Fruit fly (Drosophila melanogaster): Measurements from ENCODE around the gene CG7560.
A peak's percentile ranks its signal among the peaks of the same experiment; 100 is the strongest.

Gene CG7560

DNA sequence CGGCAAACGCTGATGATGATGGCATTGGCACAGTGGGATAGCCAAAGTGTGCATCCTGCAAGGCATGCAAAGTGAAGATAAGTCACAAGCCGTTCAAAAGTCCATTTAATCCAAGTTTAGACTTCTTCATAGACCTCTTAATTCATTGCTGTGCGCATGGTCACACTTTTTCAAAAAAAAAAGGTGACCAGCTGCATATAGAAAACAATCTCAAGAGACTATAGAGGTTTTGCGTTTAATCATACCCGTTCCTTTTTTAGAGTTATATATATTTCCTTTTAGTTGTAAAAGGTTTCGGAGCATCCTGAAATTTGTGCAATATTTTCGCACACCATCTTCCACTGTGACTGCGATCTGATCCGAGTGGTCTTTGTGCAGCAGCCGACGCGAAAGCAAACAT lies 10.5 kb upstream of the CG7560 start (continued):
- TF ChIP-seq Dfd (GFP tag; optimal IDR thresholded peaks at IDR 0.05) = no peak
- TF ChIP-seq rib (GFP tag; IDR thresholded peaks at IDR 0.05) = no peak
- no peak for TF ChIP-seq CG13424 (tag; optimal IDR thresholded peaks at IDR 0.05)
- TF ChIP-seq CG8388 (GFP tag; optimal IDR thresholded peaks at IDR 0.05) = peak; percentile 38
- TF ChIP-seq jigr1 (GFP tag; IDR thresholded peaks at IDR 0.05) = no peak
- peak; percentile 22 for TF ChIP-seq slp2 (GFP tag; optimal IDR thresholded peaks at IDR 0.05)
- TF ChIP-seq grau (tag; optimal IDR thresholded peaks at IDR 0.05) = peak; percentile 9
- no peak for TF ChIP-seq E2f1 (GFP tag; IDR thresholded peaks at IDR 0.05)
- no peak for TF ChIP-seq HmgZ (tag; optimal IDR thresholded peaks at IDR 0.05)
- TF ChIP-seq nau (GFP tag; optimal IDR thresholded peaks at IDR 0.05) = no peak
- TF ChIP-seq CG12744 (GFP tag; optimal IDR thresholded peaks at IDR 0.05) = peak; percentile 1
- TF ChIP-seq twi (tag; optimal IDR thresholded peaks at IDR 0.05) = no peak
- no peak for TF ChIP-seq CG11093 (GFP tag; IDR thresholded peaks at IDR 0.05)
- TF ChIP-seq zen (tag; optimal IDR thresholded peaks at IDR 0.05) = no peak
- peak; percentile 29; the same call in 1 of the 2 replicates for TF ChIP-seq CG4404 (GFP tag; IDR thresholded peaks at IDR 0.05)
- no peak for TF ChIP-seq Sox102F (GFP tag; optimal IDR thresholded peaks at IDR 0.05)
- TF ChIP-seq CG1603 (tag; optimal IDR thresholded peaks at IDR 0.05) = no peak
- TF ChIP-seq CG15011 (GFP tag; optimal IDR thresholded peaks at IDR 0.05) = no peak
- TF ChIP-seq gsb-n (tag; optimal IDR thresholded peaks at IDR 0.05) = no peak
- no peak for TF ChIP-seq E2f2 (GFP tag; IDR thresholded peaks at IDR 0.05)
- no peak for TF ChIP-seq eyg (GFP tag; optimal IDR thresholded peaks at IDR 0.05)
- no peak for TF ChIP-seq Awh (GFP tag; IDR thresholded peaks at IDR 0.05)
- no peak for TF ChIP-seq CG10366 (GFP tag; IDR thresholded peaks at IDR 0.05)
- TF ChIP-seq fd102C (GFP tag; optimal IDR thresholded peaks at IDR 0.05) = no peak
- no peak for TF ChIP-seq zfh1 (GFP tag; IDR thresholded peaks at IDR 0.05)
- no peak for TF ChIP-seq CG30431 (GFP tag; optimal IDR thresholded peaks at IDR 0.05)
- no peak for TF ChIP-seq HHEX (GFP tag; optimal IDR thresholded peaks at IDR 0.05)
- TF ChIP-seq Myb (GFP tag; optimal IDR thresholded peaks at IDR 0.05) = no peak
- no peak for TF ChIP-seq lab (GFP tag; optimal IDR thresholded peaks at IDR 0.05)
- TF ChIP-seq tap (tag; optimal IDR thresholded peaks at IDR 0.05) = no peak
- TF ChIP-seq CG13624 (GFP tag; optimal IDR thresholded peaks at IDR 0.05) = no peak
- TF ChIP-seq Mrtf (GFP tag; IDR thresholded peaks at IDR 0.05) = no peak
- TF ChIP-seq pb (GFP tag; optimal IDR thresholded peaks at IDR 0.05) = no peak
- no peak for TF ChIP-seq CG7928 (GFP tag; optimal IDR thresholded peaks at IDR 0.05)
- no peak for TF ChIP-seq luna (GFP tag; optimal IDR thresholded peaks at IDR 0.05)
- TF ChIP-seq sens (GFP tag) = peak; percentile 84
- no peak for TF ChIP-seq CG18619 (GFP tag; optimal IDR thresholded peaks at IDR 0.05)
- TF ChIP-seq Neu2 (GFP tag; optimal IDR thresholded peaks at IDR 0.05; ENCODE audit: borderline replicate concordance) = no peak
- TF ChIP-seq gem (tag; optimal IDR thresholded peaks at IDR 0.05) = peak; percentile 56
- peak in 1 of 3 experiments; percentile 57 for TF ChIP-seq lola (GFP tag; optimal IDR thresholded peaks at IDR 0.05)
- no peak for TF ChIP-seq NfI (GFP tag; optimal IDR thresholded peaks at IDR 0.05)
- TF ChIP-seq CG13775 (GFP tag; optimal IDR thresholded peaks at IDR 0.05) = no peak
- TF ChIP-seq NC2α (GFP tag; optimal IDR thresholded peaks at IDR 0.05) = no peak
- TF ChIP-seq CG12659 (GFP tag; optimal IDR thresholded peaks at IDR 0.05) = no peak
- no peak for TF ChIP-seq jing (GFP tag; optimal IDR thresholded peaks at IDR 0.05)
- TF ChIP-seq BtbVII (GFP tag; optimal IDR thresholded peaks at IDR 0.05) = no peak
- TF ChIP-seq gfzf (GFP tag; optimal IDR thresholded peaks at IDR 0.05) = peak; percentile 7
- TF ChIP-seq Fer2 (tag; optimal IDR thresholded peaks at IDR 0.05) = no peak
- TF ChIP-seq D (optimal IDR thresholded peaks at IDR 0.05) = no peak
- TF ChIP-seq D (GFP tag; optimal IDR thresholded peaks at IDR 0.05) = no peak
- TF ChIP-seq kay (GFP tag; optimal IDR thresholded peaks at IDR 0.05) = no peak
- no peak for TF ChIP-seq CG9797 (GFP tag; optimal IDR thresholded peaks at IDR 0.05)
